Fruit fly (Drosophila melanogaster): ENCODE measurements around the gene CG32264.

The CG32264 gene

dm6 chr3L:3814010-3814833 lies 8.0 kb upstream of the CG32264 start, which contains the start of gene Scsalpha1:
Gene Scsalpha1 (plus strand): TSS chr3L:3814211.
- TF ChIP-seq lmd (GFP tag; IDR thresholded peaks at IDR 0.05) (no peak), CG8944 (GFP tag; optimal IDR thresholded peaks at IDR 0.05) (no peak), CG2120 (GFP tag; optimal IDR thresholded peaks at IDR 0.05) (peak; percentile 48), Hsf (GFP tag; optimal IDR thresholded peaks at IDR 0.05) (peak; percentile 32), Dek (tag; optimal IDR thresholded peaks at IDR 0.05) (peak; percentile 23), fd96Cb (tag; optimal IDR thresholded peaks at IDR 0.05) (peak; percentile 16), Hr51 (GFP tag; optimal IDR thresholded peaks at IDR 0.05) (peak in 1 of 2 experiments; percentile 46), vvl (GFP tag; IDR thresholded peaks at IDR 0.05) (peak; percentile 90), CG17912 (GFP tag; optimal IDR thresholded peaks at IDR 0.05) (no peak), Gug (GFP tag; IDR thresholded peaks at IDR 0.05) (peak; percentile 24; the same call in 1 of the 4 replicates), twi (tag; optimal IDR thresholded peaks at IDR 0.05) (no peak), peb (GFP tag; IDR thresholded peaks at IDR 0.05) (no peak), sug (tag; optimal IDR thresholded peaks at IDR 0.05) (peak; percentile 46), CG12769 (tag; optimal IDR thresholded peaks at IDR 0.05) (peak; percentile 44), CG18599 (GFP tag; optimal IDR thresholded peaks at IDR 0.05) (no peak), ap (GFP tag; IDR thresholded peaks at IDR 0.05) (no peak; the same call in 1 of the 2 replicates), grn (GFP tag; optimal IDR thresholded peaks at IDR 0.05) (no peak), ase (GFP tag; IDR thresholded peaks at IDR 0.05) (peak; percentile 56; the same call in 1 of the 3 replicates), gsb-n (tag; optimal IDR thresholded peaks at IDR 0.05) (peak; percentile 16), grau (tag; optimal IDR thresholded peaks at IDR 0.05) (peak; percentile 95), NFAT (GFP tag; IDR thresholded peaks at IDR 0.05) (0 out of 2 replicates have a peak, but pooled peaks have one; percentile 37), CoRest (tag; optimal IDR thresholded peaks at IDR 0.05) (peak; percentile 25), ind (GFP tag; optimal IDR thresholded peaks at IDR 0.05) (peak; percentile 32), ewg (GFP tag; optimal IDR thresholded peaks at IDR 0.05) (no peak), Med (GFP tag) (peak; percentile 89), Chrac-16 (GFP tag; optimal IDR thresholded peaks at IDR 0.05) (no peak), Bdp1 (GFP tag; optimal IDR thresholded peaks at IDR 0.05) (no peak), CTCF (GFP tag; optimal IDR thresholded peaks at IDR 0.05) (no peak), CG43689 (GFP tag; IDR thresholded peaks at IDR 0.05) (no peak), YL-1 (GFP tag; optimal IDR thresholded peaks at IDR 0.05) (peak; percentile 81), Dip3 (GFP tag; optimal IDR thresholded peaks at IDR 0.05) (peak; percentile 7), p53 (GFP tag; optimal IDR thresholded peaks at IDR 0.05) (no peak), tap (tag; optimal IDR thresholded peaks at IDR 0.05) (no peak), sens-2 (GFP tag; IDR thresholded peaks at IDR 0.05) (no peak), toy (GFP tag; IDR thresholded peaks at IDR 0.05) (no peak), CG8765 (GFP tag; IDR thresholded peaks at IDR 0.05) (peak; percentile 45; the same call in 1 of the 2 replicates), Xbp1 (GFP tag; optimal IDR thresholded peaks at IDR 0.05) (peak; percentile 43), CG18619 (GFP tag; optimal IDR thresholded peaks at IDR 0.05) (peak; percentile 3), bowl (GFP tag; IDR thresholded peaks at IDR 0.05) (no peak), Antp (GFP tag; optimal IDR thresholded peaks at IDR 0.05) (no peak), hkb (optimal IDR thresholded peaks at IDR 0.05) (no peak), hkb (GFP tag; IDR thresholded peaks at IDR 0.05) (peak; percentile 71), CG15601 (tag; optimal IDR thresholded peaks at IDR 0.05) (peak; percentile 96), Jarid2 (GFP tag; optimal IDR thresholded peaks at IDR 0.05) (no peak), Neu2 (GFP tag; optimal IDR thresholded peaks at IDR 0.05; ENCODE audit: borderline replicate concordance) (peak; percentile 96), GATAe (GFP tag; conservative IDR thresholded peaks at IDR 0.05) (no peak), CG34224 (GFP tag; IDR thresholded peaks at IDR 0.05; ENCODE audit: partially characterized antibody) (peak; percentile 99), run (tag; optimal IDR thresholded peaks at IDR 0.05) (no peak), repo (GFP tag; optimal IDR thresholded peaks at IDR 0.05) (no peak), slou (GFP tag; optimal IDR thresholded peaks at IDR 0.05) (no peak)
